Worm (Caenorhabditis elegans) whole organism, early embryonic: Measurements from ENCODE around the gene henn-1.

Source experiments
- B0310.2 ChIP-seq: sonication (generic microtip); optimal IDR thresholded peaks from 2 replicates; lab custom pipeline; 2016; ENCODE audit warnings: mild to moderate bottlenecking, missing genetic modification characterization, missing compliant biosample characterization
- F13C5.2 ChIP-seq: sonication (generic microtip); optimal IDR thresholded peaks from 2 replicates; lab custom pipeline; 2017; ENCODE audit warnings: mild to moderate bottlenecking, missing genetic modification characterization, inconsistent platforms, missing compliant biosample characterization
- aly-1 ChIP-seq: sonication (generic microtip); optimal IDR thresholded peaks from 2 replicates; lab custom pipeline; 2016; ENCODE audit warnings: missing genetic modification characterization, missing compliant biosample characterization
- ama-1 ChIP-seq: fragments of 150-350 bp; optimal IDR thresholded peaks from 2 replicates; lab custom pipeline; 2014
- ceh-13 ChIP-seq: fragments of 200-800 bp; sonication (Bioruptor generic); optimal IDR thresholded peaks from 2 replicates; lab custom pipeline; 2018; ENCODE audit warnings: mild to moderate bottlenecking, missing genetic modification characterization, missing compliant biosample characterization
- ceh-36 ChIP-seq: sonication (generic microtip); optimal IDR thresholded peaks from 2 replicates; lab custom pipeline; 2016; ENCODE audit warnings: missing genetic modification characterization, inconsistent platforms, missing compliant biosample characterization
- ets-7 ChIP-seq: sonication (generic microtip); optimal IDR thresholded peaks from 2 replicates; lab custom pipeline; 2016; ENCODE audit warnings: missing genotype, missing genetic modification characterization, missing compliant biosample characterization
- flt-1 ChIP-seq: fragments of 200-800 bp; sonication (Bioruptor generic); IDR thresholded peaks from 2 replicates; pipeline ENCODE4 v1.3.6; 2022; ENCODE audit warnings: missing genetic modification characterization, missing compliant biosample characterization
- hmbx-1 ChIP-seq: sonication (generic microtip); optimal IDR thresholded peaks from 2 replicates; lab custom pipeline; 2016; ENCODE audit warnings: mild to moderate bottlenecking, missing genetic modification characterization, missing compliant biosample characterization
- hmg-4 ChIP-seq: fragments of 200-800 bp; sonication (Bioruptor generic); optimal IDR thresholded peaks from 2 replicates; lab custom pipeline; 2018; ENCODE audit warnings: mild to moderate bottlenecking, missing genetic modification characterization, missing compliant biosample characterization
- hnd-1 ChIP-seq: sonication (generic microtip); optimal IDR thresholded peaks from 2 replicates; lab custom pipeline; 2016; ENCODE audit warnings: missing genetic modification characterization, missing compliant biosample characterization
- pes-1 ChIP-seq: fragments of 200-800 bp; sonication (Bioruptor generic); IDR thresholded peaks from 2 replicates; pipeline ENCODE4 v1.3.6; 2022; ENCODE audit warnings: missing genetic modification reagents, missing genetic modification characterization, missing compliant biosample characterization
- scrt-1 ChIP-seq: fragments of 200-800 bp; sonication (Bioruptor generic); IDR thresholded peaks from 2 replicates; pipeline ENCODE4 v1.3.6; 2022; ENCODE audit warnings: missing genetic modification characterization, missing compliant biosample characterization
- sea-1 ChIP-seq: fragments of 200-800 bp; sonication (Bioruptor generic); conservative IDR thresholded peaks from 2 replicates; pipeline ENCODE4 v1.3.6; 2022; ENCODE audit warnings: missing genetic modification characterization, missing compliant biosample characterization
- tbx-11 ChIP-seq: fragments of 200-800 bp; sonication (Bioruptor generic); IDR thresholded peaks from 2 replicates; pipeline ENCODE4 v1.3.6; 2022; ENCODE audit warnings: missing genetic modification characterization, missing compliant biosample characterization
- tbx-37 ChIP-seq: fragments of 200-800 bp; sonication (Bioruptor generic); conservative IDR thresholded peaks from 2 replicates; pipeline ENCODE4 v1.3.6; 2022; ENCODE audit warnings: missing genetic modification reagents, missing genetic modification characterization, missing compliant biosample characterization
- tra-4 ChIP-seq: sonication (generic microtip); optimal IDR thresholded peaks from 2 replicates; lab custom pipeline; 2017; ENCODE audit warnings: missing genetic modification characterization, missing compliant biosample characterization

The henn-1 gene

ce11 chrIII:8239325-8239724 is 6.9 kb downstream of the henn-1 start, which contains the start of gene tsp-1:
tsp-1 (minus strand) TSS chrIII:8239423.
- TF ChIP-seq hnd-1 (tag; lab: Kevin White, UChicago) (no peak), ceh-13 (GFP tag; lab: Kevin White, UChicago) (no peak), scrt-1 (GFP tag; lab: Robert Waterston, UW) (no peak), ets-7 (tag; lab: Kevin White, UChicago) (no peak), sea-1 (GFP tag; lab: Robert Waterston, UW) (no peak), hmg-4 (GFP tag; lab: Kevin White, UChicago) (no peak), ama-1 (lab: Kevin White, UChicago) (no peak), F13C5.2 (tag; lab: Kevin White, UChicago) (no peak), tbx-11 (GFP tag; lab: Robert Waterston, UW) (no peak), tra-4 (tag; lab: Kevin White, UChicago) (no peak)

- TF ChIP-seq hmbx-1 (tag; lab: Kevin White, UChicago) (no peak), ets-7 (tag; lab: Kevin White, UChicago) (no peak), ceh-13 (GFP tag; lab: Kevin White, UChicago) (no peak), pes-1 (GFP tag; lab: Robert Waterston, UW) (no peak), F13C5.2 (tag; lab: Kevin White, UChicago) (no peak), aly-1 (tag; lab: Kevin White, UChicago) (no peak), flt-1 (no peak), B0310.2 (tag; lab: Kevin White, UChicago) (no peak), hnd-1 (tag; lab: Kevin White, UChicago) (no peak), tra-4 (tag; lab: Kevin White, UChicago) (no peak), ama-1 (lab: Kevin White, UChicago) (no peak), sea-1 (GFP tag; lab: Robert Waterston, UW) (no peak)
These were observed 7.8 kb downstream of the henn-1 start for ce11 chrIII:8240247-8240646.

ce11 chrIII:8240948-8241347 is 8.5 kb downstream of the henn-1 start:
- TF ChIP-seq sea-1 (GFP tag; lab: Robert Waterston, UW) (no peak), flt-1 (no peak), hnd-1 (tag; lab: Kevin White, UChicago) (no peak), aly-1 (tag; lab: Kevin White, UChicago) (no peak), scrt-1 (GFP tag; lab: Robert Waterston, UW) (no peak), tra-4 (tag; lab: Kevin White, UChicago) (no peak), pes-1 (GFP tag; lab: Robert Waterston, UW) (no peak), hmg-4 (GFP tag; lab: Kevin White, UChicago) (no peak), ama-1 (lab: Kevin White, UChicago) (no peak), ceh-36 (no peak), ets-7 (tag; lab: Kevin White, UChicago) (no peak), hmbx-1 (tag; lab: Kevin White, UChicago) (no peak), ceh-13 (GFP tag; lab: Kevin White, UChicago) (no peak), F13C5.2 (tag; lab: Kevin White, UChicago) (no peak), tbx-11 (GFP tag; lab: Robert Waterston, UW) (no peak)

- TF ChIP-seq sea-1 (GFP tag; lab: Robert Waterston, UW) = no peak
- TF ChIP-seq hnd-1 (tag; lab: Kevin White, UChicago) = no peak
- TF ChIP-seq ets-7 (tag; lab: Kevin White, UChicago) = no peak
- TF ChIP-seq hmbx-1 (tag; lab: Kevin White, UChicago) = no peak
- no peak for TF ChIP-seq flt-1
These were observed 10.4 kb downstream of the henn-1 start, which contains the start of gene C02F5.12 for ce11 chrIII:8242809-8243208. C02F5.12 (minus strand) TSS chrIII:8243029.

- TF ChIP-seq ama-1 (lab: Kevin White, UChicago) (no peak), flt-1 (no peak), ceh-13 (GFP tag; lab: Kevin White, UChicago) (no peak), hmg-4 (GFP tag; lab: Kevin White, UChicago) (no peak), tbx-11 (GFP tag; lab: Robert Waterston, UW) (no peak), ceh-36 (no peak), hnd-1 (tag; lab: Kevin White, UChicago) (no peak), F13C5.2 (tag; lab: Kevin White, UChicago) (no peak), pes-1 (GFP tag; lab: Robert Waterston, UW) (no peak), scrt-1 (GFP tag; lab: Robert Waterston, UW) (no peak), sea-1 (GFP tag; lab: Robert Waterston, UW) (no peak), hmbx-1 (tag; lab: Kevin White, UChicago) (no peak), ets-7 (tag; lab: Kevin White, UChicago) (no peak), aly-1 (tag; lab: Kevin White, UChicago) (no peak), B0310.2 (tag; lab: Kevin White, UChicago) (no peak)
These were observed 11.6 kb downstream of the henn-1 start, which contains the start of the genes pbs-6 and cids-1 for ce11 chrIII:8244052-8244451. pbs-6 (minus strand) TSS chrIII:8244092. cids-1 (plus strand) TSS chrIII:8244445.

ce11 chrIII:8245591-8245990 is 13.1 kb downstream of the henn-1 start, which contains the start of gene C02F5.3:
C02F5.3 (plus strand) TSS chrIII:8245891.
- TF ChIP-seq ama-1 (lab: Kevin White, UChicago) = no peak

- TF ChIP-seq sea-1 (GFP tag; lab: Robert Waterston, UW) (no peak), flt-1 (no peak), pes-1 (GFP tag; lab: Robert Waterston, UW) (no peak), hmbx-1 (tag; lab: Kevin White, UChicago) (no peak), B0310.2 (tag; lab: Kevin White, UChicago) (no peak), ama-1 (lab: Kevin White, UChicago) (no peak), ets-7 (tag; lab: Kevin White, UChicago) (no peak), tra-4 (tag; lab: Kevin White, UChicago) (no peak), hmg-4 (GFP tag; lab: Kevin White, UChicago) (no peak), ceh-36 (no peak), tbx-11 (GFP tag; lab: Robert Waterston, UW) (no peak), hnd-1 (tag; lab: Kevin White, UChicago) (no peak), F13C5.2 (tag; lab: Kevin White, UChicago) (no peak), ceh-13 (GFP tag; lab: Kevin White, UChicago) (no peak), scrt-1 (GFP tag; lab: Robert Waterston, UW) (no peak), aly-1 (tag; lab: Kevin White, UChicago) (no peak), tbx-37 (GFP tag; lab: Robert Waterston, UW) (no peak)
These were observed 14.6 kb downstream of the henn-1 start, which contains the start of gene C02F5.13 for ce11 chrIII:8247051-8247450. C02F5.13 (plus strand) TSS chrIII:8247351.
